Worm (Caenorhabditis elegans): ENCODE data around the gene ifta-1.

The ifta-1 gene

DNA sequence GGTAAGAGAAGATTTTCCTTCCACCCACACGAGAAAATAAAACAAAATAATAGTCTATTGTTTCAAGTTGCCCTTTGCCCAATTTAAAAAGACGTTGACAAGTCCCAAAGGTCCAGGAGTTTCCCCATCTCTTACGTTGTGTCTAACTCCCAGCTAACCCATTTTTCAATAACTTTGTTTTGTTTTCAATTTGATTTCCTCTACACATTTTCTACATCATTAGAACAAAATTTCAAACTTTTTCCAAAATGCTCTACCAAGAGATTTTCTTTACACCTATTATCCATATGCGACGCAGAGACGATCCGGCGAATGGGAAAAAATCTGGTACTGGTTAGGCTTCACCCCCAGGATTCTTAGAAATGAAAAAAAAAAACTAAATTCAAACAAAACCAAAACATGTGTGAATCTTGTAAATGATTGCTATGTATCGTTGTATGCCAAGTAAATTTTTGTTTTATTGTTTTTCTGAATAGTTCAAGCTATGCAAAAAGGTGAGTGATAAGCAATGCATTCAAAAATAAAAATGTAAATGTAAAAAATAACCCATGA is 27.2 kb upstream of the ifta-1 start:
- TF ChIP-seq F23B12.7 (tag; optimal IDR thresholded peaks at IDR 0.05; ENCODE audit: insufficient read depth) (no peak), Y53G8AR.9 (GFP tag; conservative IDR thresholded peaks at IDR 0.05) (no peak), bed-2 (GFP tag; IDR thresholded peaks at IDR 0.05) (no peak), ztf-28 (GFP tag; IDR thresholded peaks at IDR 0.05) (no peak), mcd-1 (GFP tag; IDR thresholded peaks at IDR 0.05) (no peak), lin-40 (tag; optimal IDR thresholded peaks at IDR 0.05) (no peak), F52B5.7 (tag; optimal IDR thresholded peaks at IDR 0.05) (no peak), T07F8.4 (tag; optimal IDR thresholded peaks at IDR 0.05) (no peak), ztf-18 (tag; optimal IDR thresholded peaks at IDR 0.05) (no peak), ceh-100 (GFP tag; IDR thresholded peaks at IDR 0.05) (no peak), attf-6 (GFP tag; IDR thresholded peaks at IDR 0.05) (no peak), ztf-3 (GFP tag; optimal IDR thresholded peaks at IDR 0.05) (no peak), ZK185.1 (tag; optimal IDR thresholded peaks at IDR 0.05; ENCODE audit: poor library complexity, severe bottlenecking) (no peak), lir-1 (GFP tag; conservative IDR thresholded peaks at IDR 0.05) (no peak), rcor-1 (GFP tag; IDR thresholded peaks at IDR 0.05) (no peak), ztf-6 (GFP tag; IDR thresholded peaks at IDR 0.05) (no peak), ama-1 (optimal IDR thresholded peaks at IDR 0.05) (no peak), ama-1 (GFP tag; optimal IDR thresholded peaks at IDR 0.05) (no peak), tbp1 (GFP tag; optimal IDR thresholded peaks at IDR 0.05) (no peak), dox-1 (GFP tag; IDR thresholded peaks at IDR 0.05) (no peak)

DNA sequence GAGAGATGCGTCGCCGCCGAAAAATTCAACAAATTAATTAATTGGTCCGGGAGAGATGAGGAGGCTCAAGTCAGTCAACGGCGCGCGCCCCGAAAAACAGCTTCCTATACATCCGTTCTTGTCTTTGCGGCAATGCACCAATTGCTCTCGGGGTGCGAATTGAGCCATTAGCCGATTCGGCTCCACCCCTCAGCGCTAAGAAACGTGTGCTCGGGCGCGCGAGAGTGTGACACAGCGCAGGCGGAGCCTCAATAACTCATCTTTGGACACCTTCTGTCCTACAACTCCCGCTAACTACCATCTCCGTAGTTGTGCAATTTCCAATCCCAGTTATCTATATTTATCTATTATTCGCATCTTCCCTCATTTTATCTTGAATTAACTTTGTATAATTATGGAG is 20.1 kb upstream of the ifta-1 start:
- TF ChIP-seq zfh-2 (GFP tag; conservative IDR thresholded peaks at IDR 0.05) (peak; percentile 65), ZK185.1 (tag; optimal IDR thresholded peaks at IDR 0.05; ENCODE audit: poor library complexity, severe bottlenecking) (no peak), ceh-91 (GFP tag; IDR thresholded peaks at IDR 0.05) (no peak)

DNA sequence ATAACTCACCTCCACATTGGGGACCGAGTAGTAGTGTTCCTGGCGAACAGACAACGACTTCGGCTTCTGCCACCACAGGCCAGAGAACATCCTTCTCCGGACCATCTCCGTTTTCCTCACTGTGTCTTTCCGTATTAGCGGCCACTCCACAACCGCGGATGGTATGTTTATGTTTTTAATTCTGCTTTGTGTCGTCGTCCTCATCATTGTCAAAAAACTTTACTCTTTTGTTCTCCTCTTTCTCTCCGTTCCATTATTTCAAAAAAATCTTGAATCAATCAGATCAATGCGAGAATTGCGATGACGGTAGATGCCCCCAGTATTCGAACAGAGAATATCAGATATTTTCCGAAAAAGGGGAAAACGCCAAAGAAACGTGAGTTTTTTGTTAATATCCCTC is 14.9 kb upstream of the ifta-1 start, which contains the start of gene mec-2:
Gene mec-2, plus strand, starts transcription at position 301 of the 400 bp plus-strand sequence.
- TF ChIP-seq zim-3 (tag; optimal IDR thresholded peaks at IDR 0.05) = no peak
- TF ChIP-seq ceh-40 (GFP tag; IDR thresholded peaks at IDR 0.05) = no peak
- TF ChIP-seq let-607 (tag; optimal IDR thresholded peaks at IDR 0.05) = no peak
- no peak for TF ChIP-seq gei-17 (GFP tag; optimal IDR thresholded peaks at IDR 0.05)
- no peak for TF ChIP-seq B0261.1 (tag; optimal IDR thresholded peaks at IDR 0.05)
- TF ChIP-seq snpc-4 (GFP tag; optimal IDR thresholded peaks at IDR 0.05) = no peak
- TF ChIP-seq snpc-4 (tag; optimal IDR thresholded peaks at IDR 0.05) = no peak
- no peak for TF ChIP-seq ccch-3 (GFP tag; optimal IDR thresholded peaks at IDR 0.05)
- TF ChIP-seq sdz-38 (tag; optimal IDR thresholded peaks at IDR 0.05) = no peak
- no peak for TF ChIP-seq Y53G8AR.9 (GFP tag; conservative IDR thresholded peaks at IDR 0.05)
- no peak for TF ChIP-seq repo-1 (tag; optimal IDR thresholded peaks at IDR 0.05)
- no peak for TF ChIP-seq Y67H2A.10 (GFP tag; conservative IDR thresholded peaks at IDR 0.05)
- TF ChIP-seq athp-1 (tag; optimal IDR thresholded peaks at IDR 0.05) = no peak
- no peak for TF ChIP-seq F22D6.2 (tag; optimal IDR thresholded peaks at IDR 0.05)
- no peak for TF ChIP-seq ztf-25 (GFP tag; IDR thresholded peaks at IDR 0.05)

- TF ChIP-seq ztf-6 (GFP tag; IDR thresholded peaks at IDR 0.05) = no peak
- no peak for TF ChIP-seq cebp-1 (GFP tag; IDR thresholded peaks at IDR 0.05)
- no peak for TF ChIP-seq cebp-1 (tag; optimal IDR thresholded peaks at IDR 0.05)
- no peak for TF ChIP-seq Y79H2A.3 (GFP tag; conservative IDR thresholded peaks at IDR 0.05)
- no peak for TF ChIP-seq attf-3 (GFP tag; conservative IDR thresholded peaks at IDR 0.05)
- no peak for TF ChIP-seq D2030.7 (GFP tag; IDR thresholded peaks at IDR 0.05)
- TF ChIP-seq chd-7 (tag; optimal IDR thresholded peaks at IDR 0.05) = no peak
- no peak for TF ChIP-seq mcd-1 (GFP tag; IDR thresholded peaks at IDR 0.05)
- TF ChIP-seq rpc-1 (optimal IDR thresholded peaks at IDR 0.05) = no peak
- no peak for TF ChIP-seq rpc-1 (tag; optimal IDR thresholded peaks at IDR 0.05)
- TF ChIP-seq F57C9.4 (tag; optimal IDR thresholded peaks at IDR 0.05) = no peak
- no peak for TF ChIP-seq ztf-25 (GFP tag; IDR thresholded peaks at IDR 0.05)
- TF ChIP-seq tlf-1 (GFP tag; optimal IDR thresholded peaks at IDR 0.05) = no peak
- TF ChIP-seq hmg-20 (GFP tag; IDR thresholded peaks at IDR 0.05) = no peak
- no peak for TF ChIP-seq gei-17 (GFP tag; optimal IDR thresholded peaks at IDR 0.05)
Observed at ce11 chrX:5565478-5565877, 12.9 kb upstream of the ifta-1 start.

All from whole organism, young adult.